Worm (Caenorhabditis elegans): ENCODE measurements around the gene brc-1.
A peak's percentile ranks its signal among the peaks of the same experiment; 100 is the strongest.
"Not testable (repeated sequence)": the region's sequence is repeated elsewhere in the genome, so short reads cannot be mapped to it uniquely, and the experiment has no call there.

The brc-1 gene

DNA sequence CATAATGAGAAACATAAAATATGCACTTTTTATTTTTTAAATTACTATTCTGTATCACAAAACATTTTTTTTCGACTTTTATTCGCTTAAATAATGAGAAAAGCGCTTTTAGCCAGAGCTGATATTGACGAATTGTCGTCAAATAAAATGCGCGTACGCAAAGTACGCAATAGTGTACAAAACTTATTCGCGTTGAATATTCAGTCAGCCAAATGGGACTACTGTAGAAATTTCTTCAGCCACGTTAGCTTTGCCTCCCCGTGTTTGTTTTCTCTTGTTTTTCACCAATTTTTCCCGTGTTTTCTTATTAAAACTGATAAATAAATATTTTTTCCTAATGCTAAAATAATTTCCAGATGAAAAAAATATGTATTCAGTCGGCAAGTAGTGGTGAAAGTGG is 5.8 kb downstream of the brc-1 start (continued):
- peak in 1 of 2 experiments; percentile 21 for TF ChIP-seq hif-1 (tag; optimal IDR thresholded peaks at IDR 0.05)
- peak; percentile 91 for TF ChIP-seq lin-38 (GFP tag; IDR thresholded peaks at IDR 0.05)
- TF ChIP-seq mdt-29 (GFP tag; IDR thresholded peaks at IDR 0.05), result peak; percentile 87
- TF ChIP-seq php-3 (GFP tag; IDR thresholded peaks at IDR 0.05), result 0 out of 2 replicates have a peak, but pooled peaks have one; percentile 45
- peak; percentile 95 for TF ChIP-seq zfp-3 (GFP tag; conservative IDR thresholded peaks at IDR 0.05)
- peak; percentile 88 for TF ChIP-seq hmg-1.1 (GFP tag; IDR thresholded peaks at IDR 0.05)
- peak; percentile 98 for TF ChIP-seq dmd-9 (GFP tag; IDR thresholded peaks at IDR 0.05)
- 0 out of 2 replicates have a peak, but pooled peaks have one; percentile 15 for TF ChIP-seq mxl-2 (GFP tag; conservative IDR thresholded peaks at IDR 0.05)
- peak; percentile 20 for TF ChIP-seq mes-2 (tag; optimal IDR thresholded peaks at IDR 0.05; ENCODE audit: poor library complexity, severe bottlenecking)
- TF ChIP-seq madf-9 (GFP tag; conservative IDR thresholded peaks at IDR 0.05), result peak; percentile 80

DNA sequence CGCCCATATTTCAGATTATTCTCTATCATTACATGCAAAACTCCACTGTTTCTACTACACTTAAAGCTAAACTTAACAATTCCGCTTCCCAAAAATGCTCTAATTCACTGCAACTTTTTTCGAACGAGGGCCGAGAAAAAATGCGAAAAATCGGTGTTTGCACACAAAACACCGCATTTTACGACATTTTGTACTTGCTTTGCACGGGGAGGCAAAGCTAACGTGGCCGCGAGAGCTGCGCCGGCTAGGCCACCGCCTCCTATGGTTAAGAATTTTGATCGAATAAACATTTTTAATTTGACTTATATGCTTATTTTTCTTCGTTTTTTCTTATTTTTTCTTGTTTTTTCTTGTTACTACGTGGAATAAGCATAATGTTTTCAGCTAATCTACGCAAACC is 7.9 kb downstream of the brc-1 start:
- TF ChIP-seq madf-9 (GFP tag; conservative IDR thresholded peaks at IDR 0.05) (peak; percentile 93), lsy-2 (tag; optimal IDR thresholded peaks at IDR 0.05) (peak; percentile 14 to 87), vab-7 (GFP tag; IDR thresholded peaks at IDR 0.05) (peak; percentile 93), saeg-2 (GFP tag; IDR thresholded peaks at IDR 0.05) (0 out of 2 replicates have a peak, but pooled peaks have one; percentile 34), ceh-44 (GFP tag; IDR thresholded peaks at IDR 0.05) (peak; percentile 68; the same call in 1 of the 2 replicates), tra-1 (GFP tag; IDR thresholded peaks at IDR 0.05) (peak; percentile 71), hif-1 (tag; optimal IDR thresholded peaks at IDR 0.05) (peak in 1 of 2 experiments; percentile 53), dpl-1 (GFP tag; optimal IDR thresholded peaks at IDR 0.05) (peak; percentile 21), D1046.2 (GFP tag; IDR thresholded peaks at IDR 0.05) (peak; percentile 89), dmd-9 (GFP tag; IDR thresholded peaks at IDR 0.05) (peak; percentile 98), lin-38 (GFP tag; IDR thresholded peaks at IDR 0.05) (peak; percentile 93), pha-4 (GFP tag; IDR thresholded peaks at IDR 0.05) (peak; percentile 89), ctbp-1 (GFP tag; IDR thresholded peaks at IDR 0.05) (peak; percentile 73; the same call in 1 of the 2 replicates), T20F7.1 (GFP tag; optimal IDR thresholded peaks at IDR 0.05) (peak; percentile 38), lin-29 (GFP tag; IDR thresholded peaks at IDR 0.05) (peak; percentile 90), zfp-3 (GFP tag; conservative IDR thresholded peaks at IDR 0.05) (peak; percentile 93), ceh-20 (GFP tag; IDR thresholded peaks at IDR 0.05) (peak; percentile 94), nhr-42 (GFP tag; IDR thresholded peaks at IDR 0.05) (peak; percentile 95), arid-1 (GFP tag; conservative IDR thresholded peaks at IDR 0.05) (peak; percentile 45; the same call in 1 of the 2 replicates), Y105C5A.15 (GFP tag; IDR thresholded peaks at IDR 0.05) (0 out of 2 replicates have a peak, but pooled peaks have one; percentile 62), hmg-1.1 (GFP tag; IDR thresholded peaks at IDR 0.05) (peak; percentile 97), Y48G9A.11 (GFP tag; IDR thresholded peaks at IDR 0.05) (peak; percentile 77), set-16 (GFP tag; IDR thresholded peaks at IDR 0.05) (peak; percentile 60; the same call in 1 of the 2 replicates), tag-97 (GFP tag; IDR thresholded peaks at IDR 0.05) (0 out of 2 replicates have a peak, but pooled peaks have one; percentile 69), ZK337.2 (GFP tag; IDR thresholded peaks at IDR 0.05) (peak; percentile 94), Y75B8A.6 (GFP tag; IDR thresholded peaks at IDR 0.05) (0 out of 2 replicates have a peak, but pooled peaks have one; percentile 65), rbr-2 (tag; optimal IDR thresholded peaks at IDR 0.05) (peak; percentile 62), dmd-6 (GFP tag; IDR thresholded peaks at IDR 0.05) (peak; percentile 96), lin-1 (GFP tag; IDR thresholded peaks at IDR 0.05) (peak; percentile 84), mxl-2 (GFP tag; conservative IDR thresholded peaks at IDR 0.05) (0 out of 2 replicates have a peak, but pooled peaks have one; percentile 64), egl-43 (GFP tag; IDR thresholded peaks at IDR 0.05) (peak; percentile 80), hlh-11 (tag; optimal IDR thresholded peaks at IDR 0.05) (peak; percentile 38), mes-2 (tag; optimal IDR thresholded peaks at IDR 0.05; ENCODE audit: poor library complexity, severe bottlenecking) (peak; percentile 82), mdt-29 (GFP tag; IDR thresholded peaks at IDR 0.05) (peak; percentile 81), php-3 (GFP tag; IDR thresholded peaks at IDR 0.05) (peak; percentile 67; the same call in 1 of the 2 replicates), T26A8.4 (GFP tag; IDR thresholded peaks at IDR 0.05) (peak; percentile 86)
- not testable (repeated sequence) for TF ChIP-seq pha-4 (tag; optimal IDR thresholded peaks at IDR 0.05)
